Worm (Caenorhabditis elegans) whole organism, young adult: ENCODE results near the gene C41H7.9.

ENCODE experiments used
- C06A6.2 ChIP-seq: fragments of 200-800 bp; sonication (Bioruptor generic); conservative IDR thresholded peaks from 2 replicates; pipeline ENCODE4 v1.3.6; 2022; ENCODE audit warnings: missing genetic modification characterization, missing compliant biosample characterization
- F33H1.4 ChIP-seq: fragments of 200-800 bp; sonication (Bioruptor generic); IDR thresholded peaks from 2 replicates; pipeline ENCODE4 v1.3.6; 2022; ENCODE audit warnings: missing genetic modification reagents, missing genetic modification characterization, missing compliant biosample characterization
- F37B4.10 ChIP-seq: fragments of 200-800 bp; sonication (Bioruptor generic); IDR thresholded peaks from 2 replicates; pipeline ENCODE4 v1.3.6; 2022; ENCODE audit warnings: missing genetic modification characterization, missing compliant biosample characterization
- F55B11.4 ChIP-seq: sonication (generic microtip); optimal IDR thresholded peaks from 2 replicates; lab custom pipeline; 2016; ENCODE audit warnings: missing compliant biosample characterization, missing genetic modification characterization, borderline replicate concordance; ENCODE audit not compliant: insufficient read depth
- Y67H2A.10 ChIP-seq: fragments of 200-800 bp; sonication (Bioruptor generic); conservative IDR thresholded peaks from 2 replicates; pipeline ENCODE4 v1.3.6; 2022; ENCODE audit warnings: missing genetic modification reagents, missing genetic modification characterization, missing compliant biosample characterization
- ama-1 ChIP-seq, 3 experiments: fragments of 150-350 bp in 1 of 3; sonication (generic microtip) in 2 of 3; optimal IDR thresholded peaks; 2 replicates each; lab custom pipeline; 2014 to 2018; ENCODE audit warnings: missing biosample characterization in 2 of 3, missing genetic modification characterization in 2 of 3, missing genetic modification reagents in 2 of 3
- atf-7 ChIP-seq: sonication (generic microtip); optimal IDR thresholded peaks from 2 replicates; lab custom pipeline; 2017; ENCODE audit warnings: mild to moderate bottlenecking, missing genetic modification characterization, missing compliant biosample characterization
- athp-1 ChIP-seq: sonication (generic microtip); optimal IDR thresholded peaks from 2 replicates; lab custom pipeline; 2017; ENCODE audit warnings: mild to moderate bottlenecking, missing genetic modification characterization, missing compliant biosample characterization
- attf-6 ChIP-seq: fragments of 200-800 bp; sonication (Bioruptor generic); IDR thresholded peaks from 2 replicates; pipeline ENCODE4 v1.3.6; 2022; ENCODE audit warnings: missing genetic modification reagents, missing genetic modification characterization, missing compliant biosample characterization
- bed-2 ChIP-seq: fragments of 200-800 bp; sonication (Bioruptor generic); IDR thresholded peaks from 2 replicates; pipeline ENCODE4 v1.3.6; 2022; ENCODE audit warnings: missing genetic modification reagents, missing genetic modification characterization, missing compliant biosample characterization
- cebp-1 ChIP-seq, 2 experiments: fragments of 200-800 bp in 1 of 2; sonication (Bioruptor generic) in 1 of 2; sonication (generic microtip) in 1 of 2; IDR thresholded peaks in 1 of 2; optimal IDR thresholded peaks in 1 of 2; 2 replicates each; pipeline versions ENCODE4 v1.3.6 to Lab custom; 2017 to 2022; ENCODE audit warnings: missing compliant biosample characterization in 2 of 2, missing genetic modification characterization in 2 of 2, mild to moderate bottlenecking in 1 of 2, missing genetic modification reagents in 1 of 2, moderate library complexity in 1 of 2
- cebp-2 ChIP-seq: fragments of 200-800 bp; sonication (Bioruptor generic); IDR thresholded peaks from 2 replicates; pipeline ENCODE4 v1.3.6; 2022; ENCODE audit warnings: missing genetic modification characterization, missing compliant biosample characterization
- ceh-100 ChIP-seq: fragments of 200-800 bp; sonication (Bioruptor generic); IDR thresholded peaks from 2 replicates; pipeline ENCODE4 v1.3.6; 2022; ENCODE audit warnings: missing genetic modification reagents, missing genetic modification characterization, missing compliant biosample characterization
- ceh-79 ChIP-seq: sonication (generic microtip); optimal IDR thresholded peaks from 2 replicates; lab custom pipeline; 2017; ENCODE audit warnings: mild to moderate bottlenecking, missing genetic modification characterization, missing compliant biosample characterization
- ceh-91 ChIP-seq: fragments of 200-800 bp; sonication (Bioruptor generic); IDR thresholded peaks from 2 replicates; pipeline ENCODE4 v1.3.6; 2022; ENCODE audit warnings: missing genetic modification reagents, missing genetic modification characterization, missing compliant biosample characterization
- die-1 ChIP-seq: sonication (generic microtip); optimal IDR thresholded peaks from 2 replicates; lab custom pipeline; 2016; ENCODE audit warnings: missing genotype, mild to moderate bottlenecking, missing genetic modification characterization, missing compliant biosample characterization
- dpl-1 ChIP-seq: fragments of 150-350 bp; optimal IDR thresholded peaks from 2 replicates; lab custom pipeline; 2014; ENCODE audit warnings: missing biosample characterization, missing genetic modification reagents, missing genetic modification characterization
- fkh-3 ChIP-seq: sonication (generic microtip); optimal IDR thresholded peaks from 2 replicates; lab custom pipeline; 2016; ENCODE audit warnings: mild to moderate bottlenecking, missing genetic modification characterization, missing compliant biosample characterization
- gei-17 ChIP-seq: fragments of 200-800 bp; sonication (Bioruptor generic); optimal IDR thresholded peaks from 2 replicates; lab custom pipeline; 2018; ENCODE audit warnings: mild to moderate bottlenecking, missing genetic modification characterization, missing compliant biosample characterization
- hlh-12 ChIP-seq: sonication (generic microtip); optimal IDR thresholded peaks from 2 replicates; lab custom pipeline; 2016; ENCODE audit warnings: missing genetic modification characterization, missing compliant biosample characterization
- let-607 ChIP-seq, 2 experiments: fragments of 200-800 bp in 1 of 2; sonication (Bioruptor generic) in 1 of 2; sonication (generic microtip) in 1 of 2; optimal IDR thresholded peaks; 2 replicates each; lab custom pipeline; 2016 to 2018; ENCODE audit warnings: mild to moderate bottlenecking in 2 of 2, missing compliant biosample characterization in 2 of 2, missing genetic modification characterization in 2 of 2, moderate library complexity in 2 of 2, missing genotype in 1 of 2
- lin-26 ChIP-seq: fragments of 200-800 bp; sonication (Bioruptor generic); IDR thresholded peaks from 2 replicates; pipeline ENCODE4 v1.3.6; 2022; ENCODE audit warnings: missing genetic modification reagents, missing genetic modification characterization, missing compliant biosample characterization
- lsl-1 ChIP-seq: fragments of 200-800 bp; sonication (Bioruptor generic); optimal IDR thresholded peaks from 2 replicates; lab custom pipeline; 2018; ENCODE audit warnings: mild to moderate bottlenecking, missing genetic modification characterization, moderate library complexity, missing compliant biosample characterization
- lsy-27 ChIP-seq: sonication (generic microtip); optimal IDR thresholded peaks from 2 replicates; lab custom pipeline; 2017; ENCODE audit warnings: missing genetic modification characterization, mild to moderate bottlenecking, missing compliant biosample characterization, antibody characterized with exemption, missing genotype, borderline replicate concordance; ENCODE audit not compliant: insufficient read depth
- madf-10 ChIP-seq: sonication (generic microtip); optimal IDR thresholded peaks from 2 replicates; lab custom pipeline; 2016; ENCODE audit warnings: mild to moderate bottlenecking, missing genetic modification characterization, missing compliant biosample characterization
- madf-3 ChIP-seq: fragments of 200-800 bp; sonication (Bioruptor generic); IDR thresholded peaks from 2 replicates; pipeline ENCODE4 v1.3.6; 2022; ENCODE audit warnings: missing genetic modification reagents, missing genetic modification characterization, missing compliant biosample characterization
- madf-8 ChIP-seq: fragments of 200-800 bp; sonication (Bioruptor generic); conservative IDR thresholded peaks from 2 replicates; pipeline ENCODE4 v1.3.6; 2022; ENCODE audit warnings: missing genetic modification reagents, missing genetic modification characterization, missing compliant biosample characterization
- mcd-1 ChIP-seq: fragments of 200-800 bp; sonication (Bioruptor generic); IDR thresholded peaks from 2 replicates; pipeline ENCODE4 v1.3.6; 2022; ENCODE audit warnings: missing genetic modification reagents, missing genetic modification characterization, missing compliant biosample characterization
- mes-4 ChIP-seq: sonication (generic microtip); optimal IDR thresholded peaks from 2 replicates; lab custom pipeline; 2016; ENCODE audit warnings: missing genotype, missing genetic modification characterization, missing compliant biosample characterization
- nfya-2 ChIP-seq: fragments of 200-800 bp; sonication (Bioruptor generic); IDR thresholded peaks from 2 replicates; pipeline ENCODE4 v1.3.6; 2022; ENCODE audit warnings: missing genetic modification reagents, missing genetic modification characterization, missing compliant biosample characterization
- nhr-179 ChIP-seq: sonication (generic microtip); optimal IDR thresholded peaks from 2 replicates; lab custom pipeline; 2016; ENCODE audit warnings: mild to moderate bottlenecking, missing genetic modification characterization, missing compliant biosample characterization
- pbrm-1 ChIP-seq: fragments of 200-800 bp; sonication (Bioruptor generic); IDR thresholded peaks from 2 replicates; pipeline ENCODE4 v1.3.6; 2022; ENCODE audit warnings: missing genetic modification reagents, missing genetic modification characterization, missing compliant biosample characterization
- rcor-1 ChIP-seq: fragments of 200-800 bp; sonication (Bioruptor generic); IDR thresholded peaks from 2 replicates; pipeline ENCODE4 v1.3.6; 2022; ENCODE audit warnings: missing genetic modification reagents, missing genetic modification characterization, missing compliant biosample characterization
- repo-1 ChIP-seq: sonication (generic microtip); optimal IDR thresholded peaks from 2 replicates; lab custom pipeline; 2017; ENCODE audit warnings: mild to moderate bottlenecking, missing genetic modification characterization, missing compliant biosample characterization
- rpc-1 ChIP-seq, 2 experiments: fragments of 150-350 bp in 1 of 2; sonication (generic microtip) in 1 of 2; optimal IDR thresholded peaks; 2 replicates each; lab custom pipeline; 2014 to 2018; ENCODE audit warnings: missing biosample characterization in 1 of 2, missing genetic modification characterization in 1 of 2, missing genetic modification reagents in 1 of 2, missing genotype in 1 of 2
- snpc-3.4 ChIP-seq: sonication (generic microtip); optimal IDR thresholded peaks from 2 replicates; lab custom pipeline; 2017; ENCODE audit warnings: missing genetic modification characterization, mild to moderate bottlenecking, missing compliant biosample characterization, antibody characterized with exemption, moderate library complexity, missing genotype, missing genetic modification reagents
- tbp1 ChIP-seq: fragments of 200-800 bp; sonication (Bioruptor generic); optimal IDR thresholded peaks from 2 replicates; lab custom pipeline; 2018; ENCODE audit warnings: mild to moderate bottlenecking, missing genetic modification characterization, missing compliant biosample characterization
- tbx-9 ChIP-seq: sonication (generic microtip); optimal IDR thresholded peaks from 2 replicates; lab custom pipeline; 2016; ENCODE audit warnings: borderline replicate concordance, missing genetic modification characterization, inconsistent platforms, missing compliant biosample characterization
- tlf-1 ChIP-seq: fragments of 200-800 bp; sonication (Bioruptor generic); optimal IDR thresholded peaks from 2 replicates; lab custom pipeline; 2018; ENCODE audit warnings: mild to moderate bottlenecking, missing genetic modification characterization, missing compliant biosample characterization
- xnd-1 ChIP-seq: sonication (generic microtip); optimal IDR thresholded peaks from 2 replicates; lab custom pipeline; 2016; ENCODE audit warnings: missing genotype, missing genetic modification reagents, missing genetic modification characterization, missing compliant biosample characterization
- zfh-2 ChIP-seq: fragments of 200-800 bp; sonication (Bioruptor generic); conservative IDR thresholded peaks from 2 replicates; pipeline ENCODE4 v1.3.6; 2022; ENCODE audit warnings: missing genetic modification reagents, missing genetic modification characterization, missing compliant biosample characterization
- ztf-25 ChIP-seq: fragments of 200-800 bp; sonication (Bioruptor generic); IDR thresholded peaks from 2 replicates; pipeline ENCODE4 v1.3.6; 2022; ENCODE audit warnings: missing genetic modification reagents, missing genetic modification characterization, missing compliant biosample characterization

C41H7.9 gene

DNA sequence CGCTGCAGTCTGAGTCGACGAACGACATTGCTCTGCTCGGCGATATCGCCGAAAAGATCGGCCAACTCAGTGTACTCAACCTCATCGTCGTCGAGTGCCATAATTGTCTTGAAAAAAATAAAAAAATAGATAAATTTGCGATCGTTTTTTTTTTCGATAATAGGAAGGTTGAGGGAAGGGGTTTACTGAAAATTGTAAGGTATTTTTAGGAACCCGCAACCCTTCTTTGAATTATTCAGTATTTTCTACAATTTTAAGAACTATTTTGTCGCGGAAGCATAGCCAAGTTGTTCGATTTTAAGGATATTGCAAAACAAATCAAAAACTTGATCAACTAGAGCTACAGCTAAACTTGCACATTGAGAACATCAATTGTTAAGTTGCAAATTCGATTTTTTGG, at the start of gene C41H7.9:
C41H7.9 (minus strand) TSS at position 101 of the 400 bp plus-strand sequence.
- TF ChIP-seq let-607 (tag; optimal IDR thresholded peaks at IDR 0.05; lab: Kevin White, UChicago) (no peak), ztf-25 (GFP tag; lab: Robert Waterston, UW) (no peak), ama-1 (optimal IDR thresholded peaks at IDR 0.05; lab: Kevin White, UChicago) (no peak), ama-1 (GFP tag; optimal IDR thresholded peaks at IDR 0.05; lab: Kevin White, UChicago) (no peak), gei-17 (GFP tag; lab: Kevin White, UChicago) (no peak), ceh-91 (GFP tag; lab: Robert Waterston, UW) (no peak), tlf-1 (GFP tag; lab: Kevin White, UChicago) (no peak), lin-26 (no peak), ceh-100 (no peak), snpc-3.4 (tag; lab: Kevin White, UChicago) (no peak), rcor-1 (no peak), madf-3 (GFP tag; lab: Robert Waterston, UW) (no peak), tbx-9 (tag; lab: Kevin White, UChicago) (no peak), rpc-1 (optimal IDR thresholded peaks at IDR 0.05; lab: Kevin White, UChicago) (no peak), rpc-1 (tag; optimal IDR thresholded peaks at IDR 0.05; lab: Kevin White, UChicago) (no peak), xnd-1 (no peak), mes-4 (tag; lab: Kevin White, UChicago) (no peak), cebp-2 (GFP tag; lab: Robert Waterston, UW) (no peak)

DNA sequence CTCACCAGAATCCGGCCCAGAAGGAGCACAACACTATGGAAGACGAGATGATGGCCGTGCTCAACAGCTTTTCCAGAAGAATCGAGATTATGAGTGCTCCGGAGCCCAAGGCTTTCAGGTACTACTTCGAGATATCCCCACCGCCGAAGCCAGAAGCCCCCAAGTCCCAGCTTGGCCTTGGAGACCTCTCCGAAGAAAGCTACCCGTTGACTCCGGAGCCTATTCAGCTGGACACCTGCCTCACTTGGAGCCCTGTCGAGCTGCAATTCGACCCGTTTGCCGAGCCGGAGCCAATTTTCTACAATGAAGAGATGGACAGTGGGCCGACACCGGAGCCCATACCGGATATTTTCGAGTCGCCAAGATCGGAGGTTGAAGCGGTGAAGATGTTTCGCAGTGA, 49.6 kb upstream of the C41H7.9 start:
- no peak for TF ChIP-seq die-1 (tag; lab: Kevin White, UChicago)
- no peak for TF ChIP-seq F37B4.10 (GFP tag; lab: Robert Waterston, UW)
- no peak for TF ChIP-seq mcd-1 (GFP tag; lab: Robert Waterston, UW)
- peak; percentile 63 for TF ChIP-seq zfh-2 (GFP tag; lab: Robert Waterston, UW)

DNA sequence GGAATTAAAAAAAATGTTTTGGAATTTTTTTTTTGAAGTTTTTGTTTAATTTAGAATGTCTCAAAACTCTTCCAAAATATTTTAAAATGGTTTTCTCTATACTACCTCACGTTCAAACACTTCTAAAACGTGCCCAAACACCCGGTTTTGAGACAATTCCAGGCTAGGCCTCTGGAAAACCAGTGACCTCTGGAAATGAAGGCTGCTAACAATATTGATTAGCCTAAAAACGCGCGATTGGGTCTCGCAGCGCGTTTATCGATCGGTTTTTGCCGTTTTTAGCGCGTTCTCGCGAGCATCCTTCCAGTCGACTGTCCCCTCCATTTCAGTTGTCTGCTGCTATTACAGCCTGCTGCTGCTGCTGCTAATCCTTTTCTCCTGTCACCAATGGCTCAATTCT, 48.7 kb upstream of the C41H7.9 start, which contains the start of gene Y25C1A.6:
Y25C1A.6 (plus strand) TSS at position 301 of the 400 bp plus-strand sequence.
- TF ChIP-seq rpc-1 (optimal IDR thresholded peaks at IDR 0.05; lab: Kevin White, UChicago) = no peak
- no peak for TF ChIP-seq rpc-1 (tag; optimal IDR thresholded peaks at IDR 0.05; lab: Kevin White, UChicago)
- no peak for TF ChIP-seq fkh-3
- TF ChIP-seq C06A6.2 (GFP tag; lab: Robert Waterston, UW) = no peak
- TF ChIP-seq atf-7 (tag; lab: Kevin White, UChicago) = no peak
- no peak for TF ChIP-seq Y67H2A.10 (GFP tag; lab: Robert Waterston, UW)
- TF ChIP-seq bed-2 (GFP tag; lab: Robert Waterston, UW) = no peak
- TF ChIP-seq dpl-1 (GFP tag; lab: Kevin White, UChicago) = no peak

DNA sequence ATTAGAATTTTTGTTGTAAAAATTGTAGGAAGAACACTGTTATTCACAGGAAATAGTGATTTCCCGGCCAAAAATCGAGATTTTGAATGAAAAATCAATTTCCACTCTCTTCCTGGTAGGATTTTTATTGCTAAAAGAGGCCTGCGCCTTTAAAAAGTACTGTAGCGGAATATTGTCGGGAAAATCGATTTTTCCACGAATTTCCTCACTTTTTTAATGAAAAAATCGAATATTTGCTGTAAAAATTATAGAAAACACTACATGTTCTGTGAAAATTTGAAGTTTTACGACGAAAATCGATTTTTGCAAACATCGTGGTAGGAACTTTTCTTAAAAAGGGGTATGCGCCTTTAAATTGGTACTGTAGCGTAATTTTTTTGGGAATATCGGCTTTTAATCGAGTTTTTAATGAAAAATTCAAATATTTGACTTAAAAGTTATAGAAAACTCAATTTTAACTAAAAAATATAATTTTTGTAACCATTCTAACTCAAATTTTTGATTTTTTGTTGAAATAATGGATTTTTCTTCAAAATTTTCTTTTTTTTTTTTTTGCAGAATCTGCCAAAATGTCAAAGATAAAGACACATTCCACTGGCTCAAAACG, 44.3 kb upstream of the C41H7.9 start, which contains the start of gene lin-8:
lin-8 (plus strand) TSS at position 557 of the 607 bp plus-strand sequence.
- TF ChIP-seq repo-1 (tag; lab: Kevin White, UChicago) = no peak
- no peak for TF ChIP-seq F55B11.4 (tag; lab: Kevin White, UChicago)
- TF ChIP-seq lsl-1 = peak; percentile 100
- no peak for TF ChIP-seq nfya-2
- TF ChIP-seq mcd-1 (GFP tag; lab: Robert Waterston, UW) = no peak
- no peak for TF ChIP-seq pbrm-1 (GFP tag; lab: Robert Waterston, UW)
- no peak for TF ChIP-seq madf-10 (tag; lab: Kevin White, UChicago)
- TF ChIP-seq lsy-27 = no peak
- no peak for TF ChIP-seq nhr-179 (tag; lab: Kevin White, UChicago)
- no peak for TF ChIP-seq ceh-100
- peak; percentile 96 for TF ChIP-seq xnd-1
- no peak for TF ChIP-seq attf-6 (GFP tag; lab: Robert Waterston, UW)
- peak; percentile 84 for TF ChIP-seq F33H1.4
- TF ChIP-seq tbp1 = peak; percentile 40
- no peak for TF ChIP-seq cebp-1 (GFP tag; IDR thresholded peaks at IDR 0.05; lab: Robert Waterston, UW)
- no peak for TF ChIP-seq cebp-1 (tag; optimal IDR thresholded peaks at IDR 0.05; lab: Kevin White, UChicago)
- TF ChIP-seq madf-8 (GFP tag; lab: Robert Waterston, UW) = peak; percentile 78
- TF ChIP-seq athp-1 (tag; lab: Kevin White, UChicago) = peak; percentile 54
- no peak for TF ChIP-seq hlh-12 (tag; lab: Kevin White, UChicago)
- no peak for TF ChIP-seq ceh-79 (tag; lab: Kevin White, UChicago)
